Fruit fly (Drosophila melanogaster): ENCODE measurements around the gene CG7394.

CG7394 gene

DNA sequence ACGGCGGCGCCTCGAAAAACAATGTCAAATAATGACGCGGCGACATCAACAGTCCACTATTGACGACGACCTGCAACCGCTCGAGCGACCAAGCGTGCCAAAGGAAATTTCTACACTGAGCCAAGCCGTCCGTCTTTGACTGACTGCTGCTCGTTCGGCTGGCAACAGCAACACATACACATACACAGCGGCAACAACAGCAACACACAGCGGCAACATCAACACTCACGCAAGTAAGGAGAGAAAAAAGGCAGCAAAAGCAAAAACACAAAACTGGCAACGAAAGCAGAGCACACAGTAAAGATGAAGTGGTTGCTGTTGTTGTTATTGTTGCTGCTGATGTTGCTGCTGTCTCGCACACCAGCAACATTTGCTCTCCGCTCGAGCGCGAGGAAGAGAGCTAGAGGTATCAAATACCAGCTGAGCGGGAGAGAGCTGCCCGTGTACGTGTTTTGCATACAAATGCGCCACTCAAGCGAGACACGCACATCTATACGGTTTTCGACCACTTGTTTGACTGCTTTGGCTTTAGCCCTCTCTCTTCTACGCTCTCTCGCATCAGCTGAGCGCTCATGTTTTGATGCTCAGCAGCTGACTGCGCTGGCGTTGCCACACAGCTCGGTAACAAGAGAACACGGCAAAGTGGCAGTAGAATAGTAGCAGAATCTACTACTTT lies 8.7 kb upstream of the CG7394 start (continued):
- TF ChIP-seq Elba2 (GFP tag; optimal IDR thresholded peaks at IDR 0.05) = no peak
- no peak for TF ChIP-seq Gsc (GFP tag; IDR thresholded peaks at IDR 0.05)
- TF ChIP-seq chif (GFP tag; optimal IDR thresholded peaks at IDR 0.05) = no peak
- no peak for TF ChIP-seq al (GFP tag; IDR thresholded peaks at IDR 0.05)
- TF ChIP-seq tio (GFP tag; optimal IDR thresholded peaks at IDR 0.05) = no peak
- peak; percentile 17 for TF ChIP-seq ash1 (GFP tag; optimal IDR thresholded peaks at IDR 0.05)
- peak; percentile 49 for TF ChIP-seq CG18599 (GFP tag; optimal IDR thresholded peaks at IDR 0.05)
- TF ChIP-seq eve (GFP tag; optimal IDR thresholded peaks at IDR 0.05) = no peak
- TF ChIP-seq lola (GFP tag; optimal IDR thresholded peaks at IDR 0.05) = no peak
- TF ChIP-seq Bdp1 (GFP tag; optimal IDR thresholded peaks at IDR 0.05) = no peak
- TF ChIP-seq Ptx1 (GFP tag; IDR thresholded peaks at IDR 0.05) = no peak
- no peak for TF ChIP-seq dimm (GFP tag; IDR thresholded peaks at IDR 0.05)
- TF ChIP-seq CG1602 (GFP tag; optimal IDR thresholded peaks at IDR 0.05) = no peak
- TF ChIP-seq bcd (GFP tag; optimal IDR thresholded peaks at IDR 0.05) = no peak
- no peak for TF ChIP-seq CG11560 (tag; IDR thresholded peaks at IDR 0.05)
- no peak for TF ChIP-seq B-H2 (GFP tag; optimal IDR thresholded peaks at IDR 0.05)
- TF ChIP-seq CG3163 (GFP tag; optimal IDR thresholded peaks at IDR 0.05) = peak; percentile 59
- TF ChIP-seq dysf (GFP tag; IDR thresholded peaks at IDR 0.05) = no peak
- TF ChIP-seq HmgZ (tag; optimal IDR thresholded peaks at IDR 0.05) = peak; percentile 86
- no peak for TF ChIP-seq CG7745 (tag; optimal IDR thresholded peaks at IDR 0.05)
- no peak for TF ChIP-seq Camta (GFP tag; optimal IDR thresholded peaks at IDR 0.05)
- peak; percentile 19; the same call in 1 of the 2 replicates for TF ChIP-seq CG9932 (GFP tag; IDR thresholded peaks at IDR 0.05)
- TF ChIP-seq nerfin-1 (tag; optimal IDR thresholded peaks at IDR 0.05) = peak; percentile 69
- no peak for TF ChIP-seq ap (GFP tag; IDR thresholded peaks at IDR 0.05)
- TF ChIP-seq Sox100B (GFP tag; optimal IDR thresholded peaks at IDR 0.05) = no peak
- peak; percentile 19 for TF ChIP-seq CG2202 (tag; optimal IDR thresholded peaks at IDR 0.05)
- no peak for TF ChIP-seq Poxn (GFP tag; IDR thresholded peaks at IDR 0.05)
- peak; percentile 29 for TF ChIP-seq CG6854 (GFP tag; optimal IDR thresholded peaks at IDR 0.05)
- TF ChIP-seq Max (GFP tag; optimal IDR thresholded peaks at IDR 0.05) = no peak
- no peak for TF ChIP-seq da (GFP tag; optimal IDR thresholded peaks at IDR 0.05)
- no peak for TF ChIP-seq Sin3A (optimal IDR thresholded peaks at IDR 0.05)
- peak; percentile 40 for TF ChIP-seq CG13624 (GFP tag; optimal IDR thresholded peaks at IDR 0.05)
- TF ChIP-seq Awh (GFP tag; IDR thresholded peaks at IDR 0.05) = no peak
- TF ChIP-seq Atf6 (GFP tag; IDR thresholded peaks at IDR 0.05) = 0 out of 2 replicates have a peak, but pooled peaks have one; percentile 48
- TF ChIP-seq CG4328 (GFP tag; optimal IDR thresholded peaks at IDR 0.05) = no peak
- TF ChIP-seq CG10959 (GFP tag; IDR thresholded peaks at IDR 0.05) = no peak
- no peak for TF ChIP-seq kay (GFP tag; optimal IDR thresholded peaks at IDR 0.05)
- TF ChIP-seq Oli (tag; optimal IDR thresholded peaks at IDR 0.05) = peak; percentile 9
- no peak for TF ChIP-seq zfh2 (GFP tag; optimal IDR thresholded peaks at IDR 0.05)
- peak; percentile 99 to 100 for TF ChIP-seq Trl (optimal IDR thresholded peaks at IDR 0.05)
- peak; percentile 78 for TF ChIP-seq Trl (GFP tag; optimal IDR thresholded peaks at IDR 0.05)
- TF ChIP-seq ase (GFP tag; IDR thresholded peaks at IDR 0.05) = no peak
- no peak for TF ChIP-seq CG5953 (GFP tag; IDR thresholded peaks at IDR 0.05)
- peak; percentile 58 for TF ChIP-seq Nf-YC (tag; optimal IDR thresholded peaks at IDR 0.05)
- TF ChIP-seq CG43689 (GFP tag; IDR thresholded peaks at IDR 0.05) = no peak
- no peak for TF ChIP-seq sim (GFP tag; IDR thresholded peaks at IDR 0.05)
- no peak for TF ChIP-seq PHDP (tag; optimal IDR thresholded peaks at IDR 0.05)
- TF ChIP-seq Meics (GFP tag; optimal IDR thresholded peaks at IDR 0.05) = no peak
- TF ChIP-seq CG34224 (GFP tag; IDR thresholded peaks at IDR 0.05; ENCODE audit: partially characterized antibody) = peak; percentile 94
- no peak for TF ChIP-seq hkb (optimal IDR thresholded peaks at IDR 0.05)
- TF ChIP-seq hkb (GFP tag; IDR thresholded peaks at IDR 0.05) = no peak; the same call in 1 of the 2 replicates
- no peak for TF ChIP-seq Dfd (GFP tag; optimal IDR thresholded peaks at IDR 0.05)

All from whole organism, embryonic.